Fruit fly (Drosophila melanogaster) whole organism, adult: ENCODE data around the gene MESR3.
A peak's percentile ranks its signal among the peaks of the same experiment; 100 is the strongest.

ENCODE experiments used
- CG7045 ChIP-seq: fragments of 200-800 bp; sonication (Bioruptor generic); optimal IDR thresholded peaks from 2 replicates; lab custom pipeline; 2017; ENCODE audit warnings: missing biosample characterization, mild to moderate bottlenecking, missing genetic modification characterization
- CG7101 ChIP-seq: fragments of 200-800 bp; sonication (Bioruptor generic); optimal IDR thresholded peaks from 2 replicates; lab custom pipeline; 2018; ENCODE audit warnings: missing biosample characterization, mild to moderate bottlenecking, missing genetic modification characterization, moderate library complexity
- Mnt ChIP-seq: fragments of 200-800 bp; sonication (Bioruptor generic); optimal IDR thresholded peaks from 2 replicates; lab custom pipeline; 2016; ENCODE audit warnings: missing biosample characterization, mild to moderate bottlenecking, missing genetic modification characterization
- bab1 ChIP-seq: fragments of 200-800 bp; sonication (Bioruptor generic); optimal IDR thresholded peaks from 3 replicates; lab custom pipeline; 2019; ENCODE audit warnings: missing biosample characterization, mild to moderate bottlenecking, missing genetic modification characterization, moderate library complexity
- cic ChIP-seq: fragments of 200-800 bp; sonication (Bioruptor generic); optimal IDR thresholded peaks from 2 replicates; lab custom pipeline; 2017; ENCODE audit warnings: missing biosample characterization, mild to moderate bottlenecking, missing genetic modification characterization, moderate library complexity
- kay ChIP-seq: fragments of 200-800 bp; sonication (Bioruptor generic); peaks from one replicate; lab custom pipeline; 2016; ENCODE audit warnings: missing biosample characterization, missing genetic modification characterization, borderline replicate concordance
- pad ChIP-seq: fragments of 200-800 bp; sonication (Bioruptor generic); optimal IDR thresholded peaks from 3 replicates; lab custom pipeline; 2017; ENCODE audit warnings: missing biosample characterization, missing genetic modification characterization, mild to moderate bottlenecking, moderate library complexity, missing genetic modification reagents
- tj ChIP-seq: fragments of 200-800 bp; sonication (Bioruptor generic); optimal IDR thresholded peaks from 3 replicates; lab custom pipeline; 2017; ENCODE audit warnings: missing biosample characterization, mild to moderate bottlenecking, missing genetic modification characterization, moderate library complexity

DNA sequence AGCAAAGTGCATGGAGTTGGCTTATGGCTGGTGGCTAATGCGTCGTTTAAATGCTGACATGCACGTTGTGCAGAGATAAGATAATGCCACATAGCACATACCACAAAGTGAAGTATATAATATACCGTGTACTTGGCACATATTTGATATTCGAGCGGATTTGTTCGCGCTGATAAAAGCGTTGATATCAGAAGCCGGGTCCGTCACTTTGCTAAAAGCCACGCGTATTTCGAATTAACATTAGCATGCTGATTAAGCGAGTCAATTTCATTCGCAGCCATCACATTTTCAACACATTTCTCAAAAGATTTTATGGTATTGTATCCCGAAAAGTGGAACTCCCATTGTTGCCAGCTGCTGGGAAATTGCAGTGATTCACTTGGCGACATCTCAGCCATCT, 48.3 kb upstream of the MESR3 start:
- no peak for TF ChIP-seq Mnt (GFP tag; lab: Kevin White, UChicago)
- TF ChIP-seq CG7101: no peak
- TF ChIP-seq cic (GFP tag; lab: Kevin White, UChicago): no peak
- TF ChIP-seq kay (GFP tag; lab: Kevin White, UChicago): no peak
- TF ChIP-seq tj: peak; percentile 51
- no peak for TF ChIP-seq bab1 (GFP tag; lab: Kevin White, UChicago)
- no peak for TF ChIP-seq CG7045 (GFP tag; lab: Kevin White, UChicago)
- TF ChIP-seq pad: no peak
